Fruit fly (Drosophila melanogaster) S2 (cell line): Measurements from ENCODE around the gene CG32591.

Experiments used
- CG8478 ChIP-seq: fragments of >200 bp; optimal IDR thresholded peaks from 2 replicates; lab custom pipeline; 2018
- CTCF ChIP-seq, 2 experiments: fragments of >200 bp; optimal IDR thresholded peaks; 2 replicates each; lab custom pipeline; 2018

DNA sequence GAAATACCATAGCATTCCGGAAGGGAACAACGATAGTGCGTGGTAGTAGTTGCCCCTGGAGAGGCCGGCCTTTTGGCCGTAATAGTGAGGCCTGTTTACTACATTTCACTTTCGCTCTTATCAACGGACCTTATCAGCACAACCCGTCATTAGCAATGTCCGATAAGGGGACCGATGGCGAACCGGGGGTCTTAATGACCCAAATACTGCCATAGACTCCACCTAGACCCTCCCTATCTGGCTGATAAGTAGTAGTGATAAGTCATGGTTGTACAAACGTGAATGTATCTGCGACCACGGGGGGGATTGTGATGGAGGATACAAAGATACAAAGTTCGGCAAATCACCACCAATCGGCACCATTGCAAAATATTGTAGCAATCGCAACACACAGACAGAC is 20.5 kb upstream of the CG32591 start:
- no peak for TF ChIP-seq CTCF (optimal IDR thresholded peaks at IDR 0.05; lab: Kevin White, UChicago)
- TF ChIP-seq CG8478 (lab: Kevin White, UChicago) = no peak
